Worm (Caenorhabditis elegans): ENCODE data around the gene dnj-13.
A peak's percentile ranks its signal among the peaks of the same experiment; 100 is the strongest.

The dnj-13 gene

DNA sequence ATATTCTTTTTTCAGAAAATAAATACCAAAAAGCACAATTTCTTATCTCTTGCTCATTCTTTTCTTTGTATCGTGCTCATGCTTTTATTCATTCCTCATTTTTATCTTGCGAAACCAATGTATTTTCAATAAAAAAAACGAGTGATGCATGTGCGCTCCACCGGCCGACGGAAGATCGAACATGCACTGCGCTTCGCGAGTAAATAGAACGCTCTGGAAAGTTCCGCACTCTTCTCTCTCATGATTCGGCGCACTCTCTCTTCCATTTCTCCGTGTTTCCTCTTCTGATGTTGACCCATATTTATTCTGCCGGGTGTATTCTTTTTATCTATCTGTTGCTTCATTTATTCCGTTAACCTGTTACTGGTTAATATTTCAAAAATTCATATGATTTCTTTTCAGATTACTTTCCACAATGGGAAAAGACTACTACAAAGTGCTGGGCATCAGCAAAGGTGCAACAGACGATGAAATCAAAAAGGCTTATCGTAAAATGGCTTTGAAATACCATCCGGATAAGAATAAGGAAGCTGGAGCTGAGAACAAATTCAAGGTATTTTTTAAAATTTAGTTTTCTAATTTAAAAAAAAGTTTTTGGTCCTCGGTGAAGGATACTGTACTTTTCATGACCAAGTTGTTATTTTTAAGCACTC is at the start of gene dnj-13:
Gene dnj-13, plus strand, starts transcription at position 403 of the 653 bp plus-strand sequence.
- TF ChIP-seq hlh-11 (tag; optimal IDR thresholded peaks at IDR 0.05) (peak; percentile 96), zip-11 (GFP tag; IDR thresholded peaks at IDR 0.05) (0 out of 2 replicates have a peak, but pooled peaks have one; percentile 20), Y105C5A.15 (GFP tag; IDR thresholded peaks at IDR 0.05) (peak; percentile 65; the same call in 1 of the 2 replicates), hif-1 (tag; optimal IDR thresholded peaks at IDR 0.05) (peak; percentile 77 to 92), nhr-48 (tag; optimal IDR thresholded peaks at IDR 0.05) (peak; percentile 89), mxl-2 (GFP tag; conservative IDR thresholded peaks at IDR 0.05) (peak; percentile 55; the same call in 1 of the 2 replicates), madf-9 (GFP tag; conservative IDR thresholded peaks at IDR 0.05) (peak; percentile 94), nhr-111 (GFP tag; optimal IDR thresholded peaks at IDR 0.05) (peak; percentile 96), F49E8.2 (tag; optimal IDR thresholded peaks at IDR 0.05; ENCODE audit: borderline replicate concordance) (peak; percentile 94), skn-1 (tag; optimal IDR thresholded peaks at IDR 0.05) (no peak), php-3 (GFP tag; IDR thresholded peaks at IDR 0.05) (peak; percentile 96), cey-2 (tag; optimal IDR thresholded peaks at IDR 0.05; ENCODE audit: borderline replicate concordance, insufficient read depth) (no peak), nhr-6 (tag; optimal IDR thresholded peaks at IDR 0.05) (peak; percentile 80), lin-1 (GFP tag; IDR thresholded peaks at IDR 0.05) (peak; percentile 98), nhr-41 (GFP tag; IDR thresholded peaks at IDR 0.05) (peak; percentile 94), zfp-3 (GFP tag; conservative IDR thresholded peaks at IDR 0.05) (peak; percentile 98), T20F7.1 (GFP tag; optimal IDR thresholded peaks at IDR 0.05) (peak; percentile 89), ceh-44 (GFP tag; IDR thresholded peaks at IDR 0.05) (peak; percentile 92), T26A8.4 (GFP tag; IDR thresholded peaks at IDR 0.05) (peak; percentile 97), ceh-20 (GFP tag; IDR thresholded peaks at IDR 0.05) (peak; percentile 96), ces-1 (GFP tag; optimal IDR thresholded peaks at IDR 0.05) (no peak), gei-8 (GFP tag; optimal IDR thresholded peaks at IDR 0.05) (peak; percentile 94), dmd-8 (GFP tag; IDR thresholded peaks at IDR 0.05) (peak; percentile 84), ZK337.2 (GFP tag; IDR thresholded peaks at IDR 0.05) (no peak), ceh-82 (tag; optimal IDR thresholded peaks at IDR 0.05) (no peak), daf-16 (GFP tag; optimal IDR thresholded peaks at IDR 0.05) (peak; percentile 54 to 97), daf-16 (tag; optimal IDR thresholded peaks at IDR 0.05) (peak; percentile 79), unc-39 (tag; optimal IDR thresholded peaks at IDR 0.05) (no peak), spr-3 (GFP tag; optimal IDR thresholded peaks at IDR 0.05) (peak; percentile 94), ztf-11 (tag; optimal IDR thresholded peaks at IDR 0.05) (peak; percentile 13), hlh-30 (tag; optimal IDR thresholded peaks at IDR 0.05; ENCODE audit: insufficient read depth) (peak; percentile 96), daf-8 (GFP tag; IDR thresholded peaks at IDR 0.05) (no peak), nhr-11 (tag; optimal IDR thresholded peaks at IDR 0.05) (peak; percentile 96), sdz-12 (GFP tag; optimal IDR thresholded peaks at IDR 0.05) (peak; percentile 95), F10B5.3 (tag; optimal IDR thresholded peaks at IDR 0.05) (peak; percentile 89), set-16 (GFP tag; IDR thresholded peaks at IDR 0.05) (peak; percentile 77), tag-97 (GFP tag; IDR thresholded peaks at IDR 0.05) (peak; percentile 87; the same call in 1 of the 2 replicates), daf-12 (tag; optimal IDR thresholded peaks at IDR 0.05) (no peak), lim-7 (GFP tag; IDR thresholded peaks at IDR 0.05) (peak; percentile 66), F37D6.2 (tag; optimal IDR thresholded peaks at IDR 0.05) (peak; percentile 91), nhr-42 (GFP tag; IDR thresholded peaks at IDR 0.05) (peak; percentile 95), Y75B8A.6 (GFP tag; IDR thresholded peaks at IDR 0.05) (peak; percentile 90; the same call in 1 of the 2 replicates), ztf-7 (tag; optimal IDR thresholded peaks at IDR 0.05) (peak; percentile 39), zag-1 (tag; optimal IDR thresholded peaks at IDR 0.05) (no peak), lin-15B (tag; optimal IDR thresholded peaks at IDR 0.05) (no peak), jun-1 (tag; optimal IDR thresholded peaks at IDR 0.05) (peak; percentile 87), nhr-76 (tag; optimal IDR thresholded peaks at IDR 0.05) (no peak), nhr-28 (tag; optimal IDR thresholded peaks at IDR 0.05) (peak; percentile 85), nhr-237 (tag; optimal IDR thresholded peaks at IDR 0.05) (no peak), nhr-10 (tag; optimal IDR thresholded peaks at IDR 0.05) (peak; percentile 63), mep-1 (tag; optimal IDR thresholded peaks at IDR 0.05) (peak; percentile 96)

Measured in whole organism, L4 larva.